Fruit fly (Drosophila melanogaster): ENCODE results near the gene Ir85a.

Gene Ir85a

DNA sequence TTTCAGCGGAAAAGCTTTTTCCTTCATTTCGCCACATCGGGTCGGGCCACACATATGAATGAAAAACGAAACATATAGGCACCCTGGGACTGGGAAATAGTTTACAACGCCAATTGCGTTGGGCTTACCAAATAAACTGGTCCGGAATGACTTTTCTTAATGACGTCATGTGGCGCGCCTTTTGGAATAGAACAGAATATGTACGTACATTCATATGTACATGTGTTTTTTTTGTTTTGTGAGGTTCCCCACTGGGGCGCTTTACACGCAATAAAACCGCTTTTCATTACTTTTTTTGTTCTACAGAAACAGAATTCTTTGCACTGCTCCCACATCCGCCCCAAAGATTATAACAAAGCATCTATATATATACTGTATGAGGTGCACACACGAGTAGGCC lies 3.8 kb downstream of the Ir85a start (continued):
- no peak for TF ChIP-seq knrl (GFP tag; IDR thresholded peaks at IDR 0.05; ENCODE audit: partially characterized antibody)

DNA sequence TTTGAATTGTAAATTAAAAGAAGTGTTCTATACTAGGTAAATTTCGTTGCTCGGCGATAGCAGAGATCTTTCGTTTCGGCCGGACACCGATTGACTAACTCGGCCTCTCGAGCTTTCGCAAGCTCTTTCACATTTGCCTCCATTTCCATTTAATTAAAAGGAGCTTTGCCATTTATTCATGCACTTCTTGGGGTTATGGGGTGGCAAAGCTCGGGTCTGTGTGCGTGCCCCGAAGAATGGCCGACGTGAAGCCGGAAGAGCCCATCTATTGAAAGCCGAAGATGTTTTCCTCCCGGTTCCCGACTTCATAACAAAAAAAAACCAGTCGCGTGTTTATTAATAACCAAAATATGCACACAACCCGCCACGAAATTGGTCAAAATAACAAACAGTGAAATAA lies 5.4 kb downstream of the Ir85a start:
- no peak for TF ChIP-seq CG31224 (GFP tag; IDR thresholded peaks at IDR 0.05)
- TF ChIP-seq NK7.1 (GFP tag; optimal IDR thresholded peaks at IDR 0.05) = no peak
- no peak for TF ChIP-seq run (tag; optimal IDR thresholded peaks at IDR 0.05)
- peak; percentile 10 for TF ChIP-seq CG15514 (GFP tag; optimal IDR thresholded peaks at IDR 0.05)
- peak; percentile 55 for TF ChIP-seq CG34376 (GFP tag; optimal IDR thresholded peaks at IDR 0.05)
- no peak for TF ChIP-seq rib (GFP tag; IDR thresholded peaks at IDR 0.05)
- no peak for TF ChIP-seq C15 (GFP tag; IDR thresholded peaks at IDR 0.05)
- TF ChIP-seq CG8765 (GFP tag; IDR thresholded peaks at IDR 0.05) = no peak
- TF ChIP-seq Deaf1 (tag; optimal IDR thresholded peaks at IDR 0.05) = peak; percentile 93
- no peak for TF ChIP-seq CG7839 (tag; optimal IDR thresholded peaks at IDR 0.05)
- TF ChIP-seq Jarid2 (GFP tag; optimal IDR thresholded peaks at IDR 0.05) = no peak
- no peak for TF ChIP-seq psq (GFP tag; optimal IDR thresholded peaks at IDR 0.05)
- no peak for TF ChIP-seq CG16863 (GFP tag; optimal IDR thresholded peaks at IDR 0.05)
- no peak for TF ChIP-seq CG14441 (GFP tag; IDR thresholded peaks at IDR 0.05)
- TF ChIP-seq Scr (GFP tag; IDR thresholded peaks at IDR 0.05; ENCODE audit: partially characterized antibody) = no peak
- no peak for TF ChIP-seq prd (optimal IDR thresholded peaks at IDR 0.05)
- TF ChIP-seq prd (GFP tag; IDR thresholded peaks at IDR 0.05) = no peak
- peak; percentile 33 for TF ChIP-seq bigmax (GFP tag; optimal IDR thresholded peaks at IDR 0.05)
- no peak for TF ChIP-seq CG4617 (GFP tag; optimal IDR thresholded peaks at IDR 0.05; ENCODE audit: borderline replicate concordance)
- no peak for TF ChIP-seq sna (GFP tag; IDR thresholded peaks at IDR 0.05; ENCODE audit: partially characterized antibody)
- TF ChIP-seq CG13123 (GFP tag; optimal IDR thresholded peaks at IDR 0.05) = no peak
- no peak; the same call in 1 of the 2 replicates for TF ChIP-seq Rfx (GFP tag; IDR thresholded peaks at IDR 0.05)
- TF ChIP-seq CG33557 (GFP tag; optimal IDR thresholded peaks at IDR 0.05) = no peak
- TF ChIP-seq eyg (GFP tag; optimal IDR thresholded peaks at IDR 0.05) = no peak
- TF ChIP-seq ap (GFP tag; IDR thresholded peaks at IDR 0.05) = no peak
- no peak for TF ChIP-seq pros (GFP tag; optimal IDR thresholded peaks at IDR 0.05)
- TF ChIP-seq vfl (GFP tag; optimal IDR thresholded peaks at IDR 0.05) = no peak
- no peak for TF ChIP-seq CG12071 (GFP tag; optimal IDR thresholded peaks at IDR 0.05)
- TF ChIP-seq p53 (GFP tag; optimal IDR thresholded peaks at IDR 0.05) = no peak
- TF ChIP-seq Adf1 (GFP tag; IDR thresholded peaks at IDR 0.05) = no peak
- no peak for TF ChIP-seq CG7928 (GFP tag; optimal IDR thresholded peaks at IDR 0.05)
- no peak for TF ChIP-seq nom (GFP tag; optimal IDR thresholded peaks at IDR 0.05)
- TF ChIP-seq abd-A (tag; optimal IDR thresholded peaks at IDR 0.05) = peak; percentile 76
- no peak for TF ChIP-seq caup (GFP tag; optimal IDR thresholded peaks at IDR 0.05; ENCODE audit: severe bottlenecking)
- TF ChIP-seq Drgx (GFP tag; IDR thresholded peaks at IDR 0.05) = no peak
- peak; percentile 12 for TF ChIP-seq CG7987 (GFP tag; optimal IDR thresholded peaks at IDR 0.05)
- TF ChIP-seq lab (GFP tag; optimal IDR thresholded peaks at IDR 0.05) = peak; percentile 39
- TF ChIP-seq chm (GFP tag; IDR thresholded peaks at IDR 0.05) = no peak
- no peak for TF ChIP-seq cato (GFP tag; optimal IDR thresholded peaks at IDR 0.05; ENCODE audit: borderline replicate concordance)
- no peak for TF ChIP-seq CG2199 (GFP tag; IDR thresholded peaks at IDR 0.05)
- TF ChIP-seq D (optimal IDR thresholded peaks at IDR 0.05) = no peak
- TF ChIP-seq D (GFP tag; optimal IDR thresholded peaks at IDR 0.05) = no peak
- TF ChIP-seq Sin3A (optimal IDR thresholded peaks at IDR 0.05) = no peak
- TF ChIP-seq CG12299 (tag; optimal IDR thresholded peaks at IDR 0.05) = no peak
- TF ChIP-seq chinmo (GFP tag; IDR thresholded peaks at IDR 0.05; ENCODE audit: partially characterized antibody) = peak; percentile 89
- TF ChIP-seq gfzf (GFP tag; optimal IDR thresholded peaks at IDR 0.05) = no peak
- peak; percentile 3 for TF ChIP-seq pzg (GFP tag; optimal IDR thresholded peaks at IDR 0.05)
- no peak for TF ChIP-seq CG10431 (GFP tag; optimal IDR thresholded peaks at IDR 0.05)
- TF ChIP-seq CG13894 (tag; optimal IDR thresholded peaks at IDR 0.05) = peak; percentile 90

Data from whole organism, embryonic.